Fruit fly (Drosophila melanogaster): ENCODE measurements around the gene CG31142.

The CG31142 gene

DNA sequence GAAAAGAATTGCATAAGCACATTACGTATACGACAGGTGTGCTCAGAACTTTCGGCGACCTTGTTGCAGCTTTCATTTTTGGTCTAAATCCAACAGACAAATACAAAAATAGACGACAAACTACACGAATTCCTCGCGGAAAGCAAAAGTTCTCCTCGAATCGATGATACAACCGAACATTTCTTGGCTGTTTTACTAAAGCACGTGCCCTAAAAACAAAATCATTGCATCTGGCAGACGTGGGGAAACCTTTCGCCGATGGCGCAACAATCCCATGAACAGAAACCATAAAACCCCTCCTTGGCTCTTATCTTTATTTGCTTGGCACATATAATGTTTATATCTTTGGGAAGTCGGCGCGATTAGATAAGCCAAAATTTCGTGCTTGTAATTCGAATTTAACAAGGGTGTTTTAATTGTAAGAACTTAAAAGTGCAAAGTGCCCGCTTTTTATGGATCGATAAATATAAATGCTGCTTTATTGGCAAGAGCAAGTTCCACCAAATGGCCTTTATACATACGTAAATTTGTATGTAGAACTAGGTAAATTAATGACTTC lies 9.6 kb downstream of the CG31142 start:
- TF ChIP-seq rn (GFP tag; IDR thresholded peaks at IDR 0.05) (no peak), Snoo (tag; optimal IDR thresholded peaks at IDR 0.05) (no peak), CG4496 (GFP tag; IDR thresholded peaks at IDR 0.05) (no peak), gl (tag; optimal IDR thresholded peaks at IDR 0.05) (no peak), EcR (GFP tag; optimal IDR thresholded peaks at IDR 0.05) (no peak), CG12605 (GFP tag; IDR thresholded peaks at IDR 0.05) (no peak), Pif1A (GFP tag; optimal IDR thresholded peaks at IDR 0.05) (no peak), CG9948 (tag; optimal IDR thresholded peaks at IDR 0.05) (no peak), CG8301 (tag; optimal IDR thresholded peaks at IDR 0.05) (no peak), Ets98B (GFP tag; IDR thresholded peaks at IDR 0.05) (no peak), D1 (tag; optimal IDR thresholded peaks at IDR 0.05) (no peak), CG13204 (GFP tag; optimal IDR thresholded peaks at IDR 0.05) (no peak), CG15710 (tag; optimal IDR thresholded peaks at IDR 0.05) (no peak), CG14655 (GFP tag; optimal IDR thresholded peaks at IDR 0.05) (no peak), CG17806 (tag; optimal IDR thresholded peaks at IDR 0.05) (no peak), CG8159 (tag; optimal IDR thresholded peaks at IDR 0.05) (no peak), CG10348 (GFP tag; IDR thresholded peaks at IDR 0.05) (no peak)

DNA sequence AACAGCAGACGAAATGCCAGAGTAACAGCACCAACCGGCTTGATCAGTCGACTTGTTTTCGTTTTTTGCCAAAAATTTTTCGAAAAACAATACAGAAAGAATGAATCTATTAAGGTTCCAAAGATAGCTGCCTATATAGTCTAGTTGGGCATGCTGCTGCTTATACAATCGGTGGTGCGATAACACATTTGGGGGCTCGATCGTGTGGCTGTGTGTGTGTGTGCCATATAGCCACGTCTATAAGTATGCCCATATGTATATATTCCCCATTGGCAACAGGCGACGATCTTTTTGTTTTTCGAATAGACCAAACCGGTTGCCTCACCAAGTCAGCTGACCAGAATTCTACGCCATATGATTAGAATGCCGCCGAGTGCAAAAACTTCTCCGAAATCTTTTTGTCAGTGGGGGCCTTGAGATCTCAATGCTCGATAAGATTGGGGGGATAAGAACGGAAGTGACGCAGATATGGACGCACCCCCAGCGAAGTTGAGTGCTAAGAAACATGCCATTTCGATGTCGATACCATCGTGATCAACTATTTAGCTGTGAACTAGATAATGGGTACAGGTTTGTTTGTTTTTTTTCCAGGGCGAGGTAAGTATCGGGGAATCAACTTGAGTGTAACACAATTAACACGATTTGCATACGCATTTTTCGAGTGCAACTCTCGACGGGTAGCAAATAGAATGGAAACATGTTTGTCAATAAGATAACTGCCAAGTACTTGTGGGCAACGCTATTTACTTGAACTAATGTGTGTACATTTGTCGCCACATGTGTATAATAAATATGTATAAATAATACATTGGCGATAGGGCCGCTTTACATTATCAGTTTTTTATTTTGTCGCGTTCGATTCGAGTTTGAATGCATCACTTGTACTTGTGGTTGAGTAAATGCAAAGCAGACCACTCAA lies 11.1 kb downstream of the CG31142 start:
- TF ChIP-seq CG12605 (GFP tag; IDR thresholded peaks at IDR 0.05) = no peak; the same call in 1 of the 2 replicates
- TF ChIP-seq CG4496 (GFP tag; IDR thresholded peaks at IDR 0.05) = peak; percentile 60
- TF ChIP-seq fd96Ca (GFP tag; IDR thresholded peaks at IDR 0.05) = 0 out of 3 replicates have a peak, but pooled peaks have one; percentile 49
- peak; percentile 37; the same call in 1 of the 2 replicates for TF ChIP-seq CG32121 (GFP tag; IDR thresholded peaks at IDR 0.05)
- TF ChIP-seq Pif1B (GFP tag; optimal IDR thresholded peaks at IDR 0.05) = no peak
- no peak for TF ChIP-seq CG34367 (tag; optimal IDR thresholded peaks at IDR 0.05)
- TF ChIP-seq CG14655 (GFP tag; optimal IDR thresholded peaks at IDR 0.05) = peak; percentile 22
- TF ChIP-seq CG9948 (tag; optimal IDR thresholded peaks at IDR 0.05) = no peak
- TF ChIP-seq CG8301 (tag; optimal IDR thresholded peaks at IDR 0.05) = no peak
- TF ChIP-seq CG15710 (tag; optimal IDR thresholded peaks at IDR 0.05) = no peak
- peak; percentile 65 for TF ChIP-seq Ets98B (GFP tag; IDR thresholded peaks at IDR 0.05)
- TF ChIP-seq Pif1A (GFP tag; optimal IDR thresholded peaks at IDR 0.05) = peak; percentile 15
- TF ChIP-seq CG10348 (GFP tag; IDR thresholded peaks at IDR 0.05) = no peak

DNA sequence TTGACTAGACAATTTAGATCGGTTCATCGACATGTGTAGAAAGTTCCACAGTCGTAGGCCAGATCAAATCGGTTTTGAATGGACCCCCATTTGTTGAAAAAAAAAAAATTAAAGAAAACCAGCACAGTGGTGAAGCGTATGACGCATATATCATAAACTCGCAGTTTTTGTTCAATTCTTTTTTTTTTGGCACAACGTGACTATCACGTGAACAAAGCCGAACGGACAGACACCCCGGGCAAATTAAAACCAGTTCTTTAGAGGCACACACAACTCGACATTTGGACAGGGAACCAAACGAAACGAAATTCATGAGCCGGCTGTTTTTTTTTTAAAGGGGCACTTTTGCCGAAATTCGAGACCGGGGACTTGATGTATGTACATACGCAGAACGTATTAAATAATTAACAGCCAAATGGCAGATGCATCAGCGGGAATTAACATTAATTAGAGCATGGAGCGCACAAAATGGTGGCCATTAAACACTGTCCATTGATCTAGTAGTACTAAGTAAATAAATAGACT lies 11.9 kb downstream of the CG31142 start:
- no peak for TF ChIP-seq EcR (GFP tag; optimal IDR thresholded peaks at IDR 0.05)
- TF ChIP-seq CG14655 (GFP tag; optimal IDR thresholded peaks at IDR 0.05) = no peak

DNA sequence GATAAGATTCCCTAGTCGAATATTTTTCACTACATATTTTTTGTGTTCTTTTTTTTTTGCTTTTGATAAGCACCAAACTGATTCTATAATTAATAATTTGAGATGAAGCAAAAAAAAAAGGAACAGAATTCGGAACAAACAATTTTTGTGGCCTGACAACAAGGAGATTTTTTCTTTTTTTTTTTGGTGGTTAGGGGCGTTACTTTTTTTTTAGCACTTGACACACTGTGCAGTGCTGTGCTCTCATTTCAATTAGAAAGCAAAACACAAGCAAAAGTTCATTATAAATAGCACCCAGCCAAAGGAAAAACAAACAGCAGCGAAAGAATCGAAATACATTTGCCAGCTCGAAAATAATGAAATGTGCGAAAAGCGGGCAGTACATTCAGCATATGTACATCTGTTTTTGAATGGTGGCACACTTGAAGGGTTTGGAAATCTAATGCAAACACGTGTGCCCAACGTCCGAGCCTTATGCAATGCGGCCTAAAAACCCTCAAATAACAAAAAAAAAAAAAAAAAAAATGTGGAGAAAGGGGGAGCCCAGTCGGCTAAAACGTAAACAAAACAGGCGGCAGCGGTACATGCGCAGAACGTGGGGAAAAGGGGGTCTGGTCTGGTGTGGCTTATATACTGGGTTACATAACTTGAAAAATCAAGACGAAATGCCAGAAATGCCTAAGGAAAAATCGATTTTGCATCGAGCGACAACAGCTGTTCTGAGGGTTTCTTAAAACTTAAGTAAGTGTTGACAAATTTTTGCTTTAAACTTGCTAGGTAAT lies 12.8 kb downstream of the CG31142 start:
- TF ChIP-seq CG34367 (tag; optimal IDR thresholded peaks at IDR 0.05) (no peak), CG13204 (GFP tag; optimal IDR thresholded peaks at IDR 0.05) (no peak), CG17806 (tag; optimal IDR thresholded peaks at IDR 0.05) (no peak), Pif1B (GFP tag; optimal IDR thresholded peaks at IDR 0.05) (no peak), Ets98B (GFP tag; IDR thresholded peaks at IDR 0.05) (peak; percentile 50), D1 (tag; optimal IDR thresholded peaks at IDR 0.05) (no peak), gl (tag; optimal IDR thresholded peaks at IDR 0.05) (no peak), CG14655 (GFP tag; optimal IDR thresholded peaks at IDR 0.05) (peak; percentile 35), CG10348 (GFP tag; IDR thresholded peaks at IDR 0.05) (no peak), CG9948 (tag; optimal IDR thresholded peaks at IDR 0.05) (peak; percentile 8), CG32121 (GFP tag; IDR thresholded peaks at IDR 0.05) (peak; percentile 49), CG8301 (tag; optimal IDR thresholded peaks at IDR 0.05) (peak; percentile 31), Snoo (tag; optimal IDR thresholded peaks at IDR 0.05) (no peak), CG4496 (GFP tag; IDR thresholded peaks at IDR 0.05) (peak; percentile 60; the same call in 2 of the 3 replicates), rn (GFP tag; IDR thresholded peaks at IDR 0.05) (no peak), CG15710 (tag; optimal IDR thresholded peaks at IDR 0.05) (no peak)

DNA sequence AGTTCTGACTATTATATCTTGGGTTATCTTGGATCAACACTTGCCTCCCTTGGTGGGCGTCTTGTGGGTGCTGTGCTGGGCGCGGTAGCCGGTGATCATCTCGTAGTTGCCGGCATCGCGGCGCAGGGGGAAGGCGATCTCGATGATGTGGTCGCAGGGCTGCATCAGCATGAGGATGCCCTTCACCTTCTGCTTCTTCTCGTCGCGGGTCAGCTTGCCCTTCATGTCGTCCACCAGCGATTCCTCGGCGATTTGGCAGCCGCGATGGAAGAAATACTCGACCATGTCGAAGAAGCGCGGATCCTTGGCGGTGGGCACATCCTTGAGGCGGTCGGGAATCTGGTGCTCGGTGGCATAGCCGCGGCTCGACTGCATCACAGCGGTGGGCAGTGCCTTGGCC lies 13.5 kb downstream of the CG31142 start:
- TF ChIP-seq D1 (tag; optimal IDR thresholded peaks at IDR 0.05) (no peak), CG10348 (GFP tag; IDR thresholded peaks at IDR 0.05) (0 out of 2 replicates have a peak, but pooled peaks have one; percentile 7), rn (GFP tag; IDR thresholded peaks at IDR 0.05) (no peak; the same call in 1 of the 2 replicates)

DNA sequence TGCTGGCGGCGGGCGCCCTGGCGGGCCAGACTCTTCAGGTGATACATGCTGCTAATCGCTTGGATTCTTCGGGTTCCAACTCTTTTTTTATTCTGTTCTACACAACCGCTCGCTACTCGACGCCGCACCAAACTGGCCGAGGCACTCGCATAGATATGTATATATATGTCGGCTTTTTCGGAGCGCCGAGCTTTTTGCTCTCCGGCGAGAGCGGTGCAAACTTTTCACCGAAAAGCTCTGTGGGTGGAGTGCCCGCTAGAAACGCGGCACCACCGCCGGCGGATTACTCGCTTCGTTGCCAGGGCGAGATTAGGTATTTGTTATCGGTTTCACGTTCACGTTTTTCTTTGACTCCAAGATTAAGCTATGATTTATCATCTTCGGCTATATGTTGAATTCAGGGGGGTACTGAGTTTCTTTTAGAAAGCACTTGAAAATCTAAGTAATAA lies 13.9 kb downstream of the CG31142 start, which contains the start of gene Gdh:
Gene Gdh, minus strand, starts transcription at position 137 of the 449 bp plus-strand sequence.
- TF ChIP-seq CG14655 (GFP tag; optimal IDR thresholded peaks at IDR 0.05) (no peak), rn (GFP tag; IDR thresholded peaks at IDR 0.05) (no peak), CG4496 (GFP tag; IDR thresholded peaks at IDR 0.05) (peak; percentile 72; the same call in 2 of the 3 replicates), Pif1A (GFP tag; optimal IDR thresholded peaks at IDR 0.05) (peak; percentile 12), gl (tag; optimal IDR thresholded peaks at IDR 0.05) (no peak), fd96Ca (GFP tag; IDR thresholded peaks at IDR 0.05) (peak; percentile 19; the same call in 1 of the 3 replicates), Snoo (tag; optimal IDR thresholded peaks at IDR 0.05) (peak; percentile 39), Pif1B (GFP tag; optimal IDR thresholded peaks at IDR 0.05) (no peak), CG8301 (tag; optimal IDR thresholded peaks at IDR 0.05) (no peak), CG12605 (GFP tag; IDR thresholded peaks at IDR 0.05) (peak; percentile 57; the same call in 1 of the 2 replicates), EcR (GFP tag; optimal IDR thresholded peaks at IDR 0.05) (peak; percentile 23), CG9948 (tag; optimal IDR thresholded peaks at IDR 0.05) (no peak), CG8159 (tag; optimal IDR thresholded peaks at IDR 0.05) (no peak), CG15710 (tag; optimal IDR thresholded peaks at IDR 0.05) (no peak), D1 (tag; optimal IDR thresholded peaks at IDR 0.05) (no peak), CG13204 (GFP tag; optimal IDR thresholded peaks at IDR 0.05) (peak; percentile 34), CG34367 (tag; optimal IDR thresholded peaks at IDR 0.05) (no peak), Ets98B (GFP tag; IDR thresholded peaks at IDR 0.05) (peak; percentile 60; the same call in 1 of the 2 replicates), CG17806 (tag; optimal IDR thresholded peaks at IDR 0.05) (no peak), CG32121 (GFP tag; IDR thresholded peaks at IDR 0.05) (peak; percentile 20; the same call in 1 of the 2 replicates), CG10348 (GFP tag; IDR thresholded peaks at IDR 0.05) (no peak)

Measured in whole organism, pupa.